Fruit fly (Drosophila melanogaster): Measurements from ENCODE around the gene CG10154.
A peak's percentile ranks its signal among the peaks of the same experiment; 100 is the strongest.

The CG10154 gene

DNA sequence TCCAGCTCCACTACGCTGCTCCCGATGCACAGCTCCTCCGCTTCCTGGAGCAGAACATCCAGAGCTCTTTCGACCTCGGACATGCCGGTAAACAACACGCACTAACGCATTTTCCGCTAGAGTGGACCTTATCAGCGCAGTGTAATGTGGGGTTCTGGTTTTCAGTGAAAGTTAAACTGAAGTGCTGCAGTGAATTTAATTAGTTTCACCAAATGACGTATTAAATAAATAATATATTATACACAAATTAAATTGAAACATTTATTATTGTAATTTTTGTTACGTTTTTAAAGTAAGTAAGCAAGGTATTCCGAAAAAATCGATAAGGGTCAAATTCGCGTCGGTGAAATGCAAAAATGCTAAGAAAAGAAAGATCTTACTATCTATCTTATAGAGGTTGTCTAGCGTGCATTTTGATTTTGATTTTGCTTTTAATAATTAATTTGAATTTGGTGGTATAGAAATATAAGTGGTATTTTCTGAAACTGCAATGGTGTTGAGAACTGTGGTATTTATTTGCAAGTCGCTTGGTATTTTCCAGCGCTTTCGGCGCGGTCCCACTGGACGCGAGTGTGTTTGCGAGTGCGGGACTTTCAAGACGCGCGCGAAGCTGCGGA, 13.3 kb upstream of the CG10154 start, which contains the start of the genes JMJD7 and CG10738 (continued):
- TF ChIP-seq slp2 (GFP tag; optimal IDR thresholded peaks at IDR 0.05) (no peak), so (GFP tag; IDR thresholded peaks at IDR 0.05) (peak; percentile 58; the same call in 1 of the 3 replicates), Deaf1 (tag; optimal IDR thresholded peaks at IDR 0.05) (peak; percentile 33), CG10267 (tag; optimal IDR thresholded peaks at IDR 0.05) (peak; percentile 72), CG4328 (GFP tag; optimal IDR thresholded peaks at IDR 0.05) (peak; percentile 56), CG32532 (GFP tag; IDR thresholded peaks at IDR 0.05) (peak; percentile 85), C15 (GFP tag; IDR thresholded peaks at IDR 0.05) (no peak), otp (GFP tag; IDR thresholded peaks at IDR 0.05) (peak; percentile 69; the same call in 1 of the 3 replicates), Hmr (GFP tag; optimal IDR thresholded peaks at IDR 0.05) (peak; percentile 6), CG14860 (GFP tag; IDR thresholded peaks at IDR 0.05; ENCODE audit: partially characterized antibody) (no peak), CG12299 (tag; optimal IDR thresholded peaks at IDR 0.05) (no peak), usp (GFP tag; optimal IDR thresholded peaks at IDR 0.05) (no peak), CG18599 (GFP tag; optimal IDR thresholded peaks at IDR 0.05) (peak; percentile 87), cg (GFP tag; optimal IDR thresholded peaks at IDR 0.05) (no peak), E2f1 (GFP tag; IDR thresholded peaks at IDR 0.05) (peak; percentile 61), CG4617 (GFP tag; optimal IDR thresholded peaks at IDR 0.05; ENCODE audit: borderline replicate concordance) (no peak), kni (GFP tag; optimal IDR thresholded peaks at IDR 0.05) (no peak), chm (GFP tag; IDR thresholded peaks at IDR 0.05) (peak; percentile 24; the same call in 1 of the 2 replicates), sim (GFP tag; IDR thresholded peaks at IDR 0.05) (no peak), E2f2 (GFP tag; IDR thresholded peaks at IDR 0.05) (peak; percentile 90), CG10543 (GFP tag; optimal IDR thresholded peaks at IDR 0.05) (peak; percentile 87), CG12071 (GFP tag; optimal IDR thresholded peaks at IDR 0.05) (peak; percentile 63), hbn (GFP tag; IDR thresholded peaks at IDR 0.05; ENCODE audit: partially characterized antibody) (no peak), CG6272 (GFP tag; IDR thresholded peaks at IDR 0.05) (peak; percentile 69; the same call in 1 of the 2 replicates), CG10462 (GFP tag; optimal IDR thresholded peaks at IDR 0.05) (no peak), Adf1 (GFP tag; IDR thresholded peaks at IDR 0.05) (peak; percentile 38; the same call in 1 of the 2 replicates), CG32772 (GFP tag; IDR thresholded peaks at IDR 0.05) (peak; percentile 75), H15 (GFP tag; IDR thresholded peaks at IDR 0.05) (peak; percentile 60; the same call in 2 of the 3 replicates), Med (GFP tag) (peak; percentile 80), dysf (GFP tag; IDR thresholded peaks at IDR 0.05) (peak; percentile 81), CG17186 (GFP tag; optimal IDR thresholded peaks at IDR 0.05) (no peak), CG10979 (tag; optimal IDR thresholded peaks at IDR 0.05) (peak; percentile 31), CG5953 (GFP tag; IDR thresholded peaks at IDR 0.05) (peak; percentile 76), CG13775 (GFP tag; optimal IDR thresholded peaks at IDR 0.05) (peak; percentile 28), CG2875 (GFP tag; optimal IDR thresholded peaks at IDR 0.05) (no peak), CG3281 (GFP tag; optimal IDR thresholded peaks at IDR 0.05) (peak; percentile 82), CG6175 (GFP tag; IDR thresholded peaks at IDR 0.05) (no peak), ham (GFP tag; IDR thresholded peaks at IDR 0.05) (no peak), CG15269 (tag; optimal IDR thresholded peaks at IDR 0.05) (no peak), CG17568 (GFP tag; optimal IDR thresholded peaks at IDR 0.05) (no peak), CG14667 (GFP tag; IDR thresholded peaks at IDR 0.05) (peak; percentile 45), slou (GFP tag; optimal IDR thresholded peaks at IDR 0.05) (peak; percentile 2), pzg (GFP tag; optimal IDR thresholded peaks at IDR 0.05) (peak; percentile 64), CG17385 (GFP tag; optimal IDR thresholded peaks at IDR 0.05) (no peak), Poxn (GFP tag; IDR thresholded peaks at IDR 0.05) (no peak), CG13123 (GFP tag; optimal IDR thresholded peaks at IDR 0.05) (no peak), Sin3A (optimal IDR thresholded peaks at IDR 0.05) (peak; percentile 22), CG2199 (GFP tag; IDR thresholded peaks at IDR 0.05) (0 out of 3 replicates have a peak, but pooled peaks have one; percentile 59), disco-r (GFP tag; optimal IDR thresholded peaks at IDR 0.05) (no peak), CG4282 (GFP tag; optimal IDR thresholded peaks at IDR 0.05) (no peak)
